Worm (Caenorhabditis elegans) whole organism, young adult: ENCODE data around the gene K12D12.4.

Source experiments
- B0261.1 ChIP-seq: sonication (generic microtip); optimal IDR thresholded peaks from 2 replicates; lab custom pipeline; 2016; ENCODE audit warnings: mild to moderate bottlenecking, missing genetic modification characterization, moderate library complexity, missing compliant biosample characterization
- B0336.3 ChIP-seq: fragments of 200-800 bp; sonication (Bioruptor generic); IDR thresholded peaks from 2 replicates; pipeline ENCODE4 v1.3.6; 2022; ENCODE audit warnings: missing genetic modification characterization, missing compliant biosample characterization
- C17E4.6 ChIP-seq: fragments of 200-800 bp; sonication (Bioruptor generic); IDR thresholded peaks from 2 replicates; pipeline ENCODE4 v1.3.6; 2022; ENCODE audit warnings: missing genetic modification reagents, missing genetic modification characterization, missing compliant biosample characterization
- F10E7.11 ChIP-seq: sonication (generic microtip); optimal IDR thresholded peaks from 2 replicates; lab custom pipeline; 2017; ENCODE audit warnings: mild to moderate bottlenecking, missing genetic modification characterization, moderate library complexity, missing compliant biosample characterization
- F37B4.10 ChIP-seq: fragments of 200-800 bp; sonication (Bioruptor generic); IDR thresholded peaks from 2 replicates; pipeline ENCODE4 v1.3.6; 2022; ENCODE audit warnings: missing genetic modification characterization, missing compliant biosample characterization
- F49E8.2 ChIP-seq: sonication (generic microtip); optimal IDR thresholded peaks from 3 replicates; lab custom pipeline; 2017; ENCODE audit warnings: missing genetic modification characterization, mild to moderate bottlenecking, missing compliant biosample characterization, antibody characterized with exemption, moderate library complexity; ENCODE audit not compliant: insufficient read depth
- F55B11.4 ChIP-seq: sonication (generic microtip); optimal IDR thresholded peaks from 2 replicates; lab custom pipeline; 2016; ENCODE audit warnings: missing compliant biosample characterization, missing genetic modification characterization, borderline replicate concordance; ENCODE audit not compliant: insufficient read depth
- T07F8.4 ChIP-seq: sonication (generic microtip); optimal IDR thresholded peaks from 2 replicates; lab custom pipeline; 2016; ENCODE audit warnings: mild to moderate bottlenecking, missing genetic modification characterization, moderate library complexity, missing compliant biosample characterization
- Y53F4B.3 ChIP-seq: fragments of 200-800 bp; sonication (Bioruptor generic); IDR thresholded peaks from 2 replicates; pipeline ENCODE4 v1.3.6; 2022; ENCODE audit warnings: missing genetic modification reagents, missing genetic modification characterization, missing compliant biosample characterization
- ZK185.1 ChIP-seq: sonication (generic microtip); optimal IDR thresholded peaks from 2 replicates; lab custom pipeline; 2016; ENCODE audit warnings: mild to moderate bottlenecking, missing genetic modification characterization, missing compliant biosample characterization; ENCODE audit not compliant: poor library complexity, severe bottlenecking
- akir-1 ChIP-seq: fragments of 200-800 bp; sonication (Bioruptor generic); optimal IDR thresholded peaks from 2 replicates; lab custom pipeline; 2018; ENCODE audit warnings: mild to moderate bottlenecking, missing genetic modification characterization, moderate library complexity, missing compliant biosample characterization
- ama-1 ChIP-seq, 3 experiments: fragments of 150-350 bp in 1 of 3; sonication (generic microtip) in 2 of 3; optimal IDR thresholded peaks; 2 replicates each; lab custom pipeline; 2014 to 2018; ENCODE audit warnings: missing biosample characterization in 2 of 3, missing genetic modification characterization in 2 of 3, missing genetic modification reagents in 2 of 3
- aptf-3 ChIP-seq: fragments of 200-800 bp; sonication (Bioruptor generic); IDR thresholded peaks from 2 replicates; pipeline ENCODE4 v1.3.6; 2022; ENCODE audit warnings: missing genetic modification characterization, missing compliant biosample characterization
- attf-5 ChIP-seq: fragments of 200-800 bp; sonication (Bioruptor generic); optimal IDR thresholded peaks from 2 replicates; lab custom pipeline; 2018; ENCODE audit warnings: mild to moderate bottlenecking, missing genetic modification characterization, missing compliant biosample characterization
- bed-1 ChIP-seq: fragments of 200-800 bp; sonication (Bioruptor generic); IDR thresholded peaks from 2 replicates; pipeline ENCODE4 v1.3.6; 2022; ENCODE audit warnings: missing genetic modification reagents, missing genetic modification characterization, missing compliant biosample characterization
- bed-2 ChIP-seq: fragments of 200-800 bp; sonication (Bioruptor generic); IDR thresholded peaks from 2 replicates; pipeline ENCODE4 v1.3.6; 2022; ENCODE audit warnings: missing genetic modification reagents, missing genetic modification characterization, missing compliant biosample characterization
- cebp-1 ChIP-seq, 2 experiments: fragments of 200-800 bp in 1 of 2; sonication (Bioruptor generic) in 1 of 2; sonication (generic microtip) in 1 of 2; IDR thresholded peaks in 1 of 2; optimal IDR thresholded peaks in 1 of 2; 2 replicates each; pipeline versions ENCODE4 v1.3.6 to Lab custom; 2017 to 2022; ENCODE audit warnings: missing compliant biosample characterization in 2 of 2, missing genetic modification characterization in 2 of 2, mild to moderate bottlenecking in 1 of 2, missing genetic modification reagents in 1 of 2, moderate library complexity in 1 of 2
- ceh-27 ChIP-seq: fragments of 200-800 bp; sonication (Bioruptor generic); optimal IDR thresholded peaks from 2 replicates; lab custom pipeline; 2018; ENCODE audit warnings: mild to moderate bottlenecking, missing genetic modification characterization, moderate library complexity, missing compliant biosample characterization
- ceh-40 ChIP-seq: fragments of 200-800 bp; sonication (Bioruptor generic); IDR thresholded peaks from 2 replicates; pipeline ENCODE4 v1.3.6; 2022; ENCODE audit warnings: missing genetic modification characterization, missing compliant biosample characterization
- ceh-91 ChIP-seq: fragments of 200-800 bp; sonication (Bioruptor generic); IDR thresholded peaks from 2 replicates; pipeline ENCODE4 v1.3.6; 2022; ENCODE audit warnings: missing genetic modification reagents, missing genetic modification characterization, missing compliant biosample characterization
- die-1 ChIP-seq: sonication (generic microtip); optimal IDR thresholded peaks from 2 replicates; lab custom pipeline; 2016; ENCODE audit warnings: missing genotype, mild to moderate bottlenecking, missing genetic modification characterization, missing compliant biosample characterization
- dox-1 ChIP-seq: fragments of 200-800 bp; sonication (Bioruptor generic); IDR thresholded peaks from 2 replicates; pipeline ENCODE4 v1.3.6; 2022; ENCODE audit warnings: missing genetic modification reagents, missing genetic modification characterization, missing compliant biosample characterization
- dpff-1 ChIP-seq: sonication (generic microtip); optimal IDR thresholded peaks from 2 replicates; lab custom pipeline; 2017; ENCODE audit warnings: mild to moderate bottlenecking, missing genetic modification characterization, missing compliant biosample characterization
- dpl-1 ChIP-seq: fragments of 150-350 bp; optimal IDR thresholded peaks from 2 replicates; lab custom pipeline; 2014; ENCODE audit warnings: missing biosample characterization, missing genetic modification reagents, missing genetic modification characterization
- egrh-3 ChIP-seq: fragments of 200-800 bp; sonication (Bioruptor generic); IDR thresholded peaks from 2 replicates; pipeline ENCODE4 v1.3.6; 2022; ENCODE audit warnings: missing genetic modification reagents, missing genetic modification characterization, missing compliant biosample characterization
- hmg-20 ChIP-seq: fragments of 200-800 bp; sonication (Bioruptor generic); IDR thresholded peaks from 2 replicates; pipeline ENCODE4 v1.3.6; 2022; ENCODE audit warnings: missing genetic modification reagents, missing genetic modification characterization, missing compliant biosample characterization
- let-526 ChIP-seq: fragments of 200-800 bp; sonication (Bioruptor generic); IDR thresholded peaks from 2 replicates; pipeline ENCODE4 v1.3.6; 2022; ENCODE audit warnings: missing genetic modification reagents, missing genetic modification characterization, missing compliant biosample characterization
- let-607 ChIP-seq, 2 experiments: fragments of 200-800 bp in 1 of 2; sonication (Bioruptor generic) in 1 of 2; sonication (generic microtip) in 1 of 2; optimal IDR thresholded peaks; 2 replicates each; lab custom pipeline; 2016 to 2018; ENCODE audit warnings: mild to moderate bottlenecking in 2 of 2, missing compliant biosample characterization in 2 of 2, missing genetic modification characterization in 2 of 2, moderate library complexity in 2 of 2, missing genotype in 1 of 2
- lin-26 ChIP-seq: fragments of 200-800 bp; sonication (Bioruptor generic); IDR thresholded peaks from 2 replicates; pipeline ENCODE4 v1.3.6; 2022; ENCODE audit warnings: missing genetic modification reagents, missing genetic modification characterization, missing compliant biosample characterization
- lin-35 ChIP-seq, 3 experiments: fragments of 150-350 bp in 2 of 3; sonication (generic microtip) in 1 of 3; optimal IDR thresholded peaks; 2 replicates each; lab custom pipeline; 2014 to 2018; ENCODE audit warnings: missing biosample characterization in 3 of 3, missing genetic modification characterization in 3 of 3, missing genetic modification reagents in 3 of 3
- lir-1 ChIP-seq: fragments of 200-800 bp; sonication (Bioruptor generic); conservative IDR thresholded peaks from 2 replicates; pipeline ENCODE4 v1.3.6; 2022; ENCODE audit warnings: missing genetic modification reagents, missing genetic modification characterization, missing compliant biosample characterization
- madf-10 ChIP-seq: sonication (generic microtip); optimal IDR thresholded peaks from 2 replicates; lab custom pipeline; 2016; ENCODE audit warnings: mild to moderate bottlenecking, missing genetic modification characterization, missing compliant biosample characterization
- madf-8 ChIP-seq: fragments of 200-800 bp; sonication (Bioruptor generic); conservative IDR thresholded peaks from 2 replicates; pipeline ENCODE4 v1.3.6; 2022; ENCODE audit warnings: missing genetic modification reagents, missing genetic modification characterization, missing compliant biosample characterization
- mxl-1 ChIP-seq: sonication (generic microtip); optimal IDR thresholded peaks from 2 replicates; lab custom pipeline; 2016; ENCODE audit warnings: missing genetic modification characterization, missing compliant biosample characterization
- nhr-90 ChIP-seq: sonication (generic microtip); optimal IDR thresholded peaks from 2 replicates; lab custom pipeline; 2016; ENCODE audit warnings: missing genotype, mild to moderate bottlenecking, missing genetic modification characterization, missing compliant biosample characterization
- rcor-1 ChIP-seq: fragments of 200-800 bp; sonication (Bioruptor generic); IDR thresholded peaks from 2 replicates; pipeline ENCODE4 v1.3.6; 2022; ENCODE audit warnings: missing genetic modification reagents, missing genetic modification characterization, missing compliant biosample characterization
- repo-1 ChIP-seq: sonication (generic microtip); optimal IDR thresholded peaks from 2 replicates; lab custom pipeline; 2017; ENCODE audit warnings: mild to moderate bottlenecking, missing genetic modification characterization, missing compliant biosample characterization
- snpc-4 ChIP-seq, 5 experiments: fragments of 150-350 bp in 1 of 5; sonication (generic microtip) in 4 of 5; optimal IDR thresholded peaks; 2 replicates each; lab custom pipeline; 2014 to 2018; ENCODE audit warnings: missing genetic modification characterization in 5 of 5, missing biosample characterization in 3 of 5, antibody characterized with exemption in 2 of 5, mild to moderate bottlenecking in 2 of 5, missing compliant biosample characterization in 2 of 5, missing genotype in 2 of 5, moderate library complexity in 2 of 5, missing genetic modification reagents in 1 of 5
- unc-62 ChIP-seq: fragments of 150-350 bp; optimal IDR thresholded peaks from 2 replicates; lab custom pipeline; 2014; ENCODE audit warnings: missing biosample characterization, missing genetic modification reagents, missing genetic modification characterization
- zfh-2 ChIP-seq: fragments of 200-800 bp; sonication (Bioruptor generic); conservative IDR thresholded peaks from 2 replicates; pipeline ENCODE4 v1.3.6; 2022; ENCODE audit warnings: missing genetic modification reagents, missing genetic modification characterization, missing compliant biosample characterization
- ztf-18 ChIP-seq: sonication (generic microtip); optimal IDR thresholded peaks from 2 replicates; lab custom pipeline; 2016; ENCODE audit warnings: missing genotype, mild to moderate bottlenecking, missing genetic modification characterization, missing compliant biosample characterization
- ztf-25 ChIP-seq: fragments of 200-800 bp; sonication (Bioruptor generic); IDR thresholded peaks from 2 replicates; pipeline ENCODE4 v1.3.6; 2022; ENCODE audit warnings: missing genetic modification reagents, missing genetic modification characterization, missing compliant biosample characterization
- ztf-6 ChIP-seq: fragments of 200-800 bp; sonication (Bioruptor generic); IDR thresholded peaks from 2 replicates; pipeline ENCODE4 v1.3.6; 2022; ENCODE audit warnings: missing genetic modification reagents, missing genetic modification characterization, missing compliant biosample characterization

Gene K12D12.4

ce11 chrII:11868893-11869292 lies 3.3 kb upstream of the K12D12.4 start:
- TF ChIP-seq F37B4.10 (GFP tag; lab: Robert Waterston, UW) (0 out of 2 replicates have a peak, but pooled peaks have one; percentile 69), ceh-40 (GFP tag; lab: Robert Waterston, UW) (no peak), rcor-1 (GFP tag; lab: Robert Waterston, UW) (no peak), F10E7.11 (tag; lab: Kevin White, UChicago) (no peak), zfh-2 (GFP tag; lab: Robert Waterston, UW) (peak; percentile 37; the same call in 1 of the 2 replicates), bed-1 (GFP tag; lab: Robert Waterston, UW) (0 out of 2 replicates have a peak, but pooled peaks have one; percentile 41), F55B11.4 (no peak), lin-26 (GFP tag; lab: Robert Waterston, UW) (peak; percentile 57; the same call in 1 of the 2 replicates)

- TF ChIP-seq let-607 (tag; optimal IDR thresholded peaks at IDR 0.05; lab: Kevin White, UChicago) (no peak), ztf-25 (GFP tag; lab: Robert Waterston, UW) (no peak), ceh-27 (GFP tag; lab: Kevin White, UChicago) (no peak), aptf-3 (GFP tag; lab: Robert Waterston, UW) (no peak), ztf-18 (tag; lab: Kevin White, UChicago) (no peak), Y53F4B.3 (GFP tag; lab: Robert Waterston, UW) (no peak), mxl-1 (tag; lab: Kevin White, UChicago) (no peak), lir-1 (GFP tag; lab: Robert Waterston, UW) (no peak)
Observed at ce11 chrII:11868234-11868633, 2.7 kb upstream of the K12D12.4 start, which contains the start of gene col-84. TSS of gene col-84 (plus strand) at chrII:11868534.

ce11 chrII:11860623-11861079 lies 4.9 kb downstream of the K12D12.4 start, which contains the start of gene K12D12.5:
TSS of gene K12D12.5 (plus strand) at chrII:11861029.
- no peak for TF ChIP-seq dpl-1 (GFP tag; lab: Kevin White, UChicago)
- TF ChIP-seq cebp-1 (GFP tag; IDR thresholded peaks at IDR 0.05; lab: Robert Waterston, UW): peak; percentile 23; the same call in 1 of the 2 replicates
- TF ChIP-seq cebp-1 (tag; optimal IDR thresholded peaks at IDR 0.05; lab: Kevin White, UChicago): no peak
- no peak for TF ChIP-seq ztf-6 (GFP tag; lab: Robert Waterston, UW)
- peak; percentile 29 for TF ChIP-seq ztf-18 (tag; lab: Kevin White, UChicago)
- peak; percentile 40 for TF ChIP-seq F49E8.2 (tag; lab: Kevin White, UChicago)
- TF ChIP-seq dpff-1 (tag; lab: Kevin White, UChicago): no peak
- no peak for TF ChIP-seq hmg-20
- peak; percentile 67 for TF ChIP-seq bed-2
- no peak for TF ChIP-seq B0336.3 (GFP tag; lab: Robert Waterston, UW)
- no peak for TF ChIP-seq snpc-4 (GFP tag; optimal IDR thresholded peaks at IDR 0.05; lab: Kevin White, UChicago)
- TF ChIP-seq snpc-4 (tag; optimal IDR thresholded peaks at IDR 0.05; lab: Kevin White, UChicago): no peak
- TF ChIP-seq madf-10 (tag; lab: Kevin White, UChicago): no peak
- TF ChIP-seq madf-8 (GFP tag; lab: Robert Waterston, UW): peak; percentile 62
- no peak for TF ChIP-seq akir-1 (GFP tag; lab: Kevin White, UChicago)
- TF ChIP-seq T07F8.4: no peak
- TF ChIP-seq lin-26 (GFP tag; lab: Robert Waterston, UW): no peak
- TF ChIP-seq die-1 (tag; lab: Kevin White, UChicago): no peak
- TF ChIP-seq let-526 (GFP tag; lab: Robert Waterston, UW): no peak
- TF ChIP-seq ceh-91: 0 out of 2 replicates have a peak, but pooled peaks have one; percentile 56
- no peak for TF ChIP-seq ama-1 (optimal IDR thresholded peaks at IDR 0.05; lab: Kevin White, UChicago)
- no peak for TF ChIP-seq ama-1 (GFP tag; optimal IDR thresholded peaks at IDR 0.05; lab: Kevin White, UChicago)
- no peak for TF ChIP-seq lin-35 (GFP tag; optimal IDR thresholded peaks at IDR 0.05; lab: Kevin White, UChicago)
- TF ChIP-seq aptf-3 (GFP tag; lab: Robert Waterston, UW): no peak
- no peak for TF ChIP-seq B0261.1 (tag; lab: Kevin White, UChicago)
- TF ChIP-seq egrh-3 (GFP tag; lab: Robert Waterston, UW): no peak
- no peak for TF ChIP-seq attf-5 (GFP tag; lab: Kevin White, UChicago)
- no peak for TF ChIP-seq repo-1 (tag; lab: Kevin White, UChicago)
- no peak for TF ChIP-seq C17E4.6 (GFP tag; lab: Robert Waterston, UW)
- TF ChIP-seq dox-1: peak; percentile 61
- no peak for TF ChIP-seq unc-62
- no peak for TF ChIP-seq nhr-90 (tag; lab: Kevin White, UChicago)
- no peak for TF ChIP-seq ZK185.1 (tag; lab: Kevin White, UChicago)
